5 fruit fly cellular contexts compared by ENCODE assay signal in the genomic region with DNA sequence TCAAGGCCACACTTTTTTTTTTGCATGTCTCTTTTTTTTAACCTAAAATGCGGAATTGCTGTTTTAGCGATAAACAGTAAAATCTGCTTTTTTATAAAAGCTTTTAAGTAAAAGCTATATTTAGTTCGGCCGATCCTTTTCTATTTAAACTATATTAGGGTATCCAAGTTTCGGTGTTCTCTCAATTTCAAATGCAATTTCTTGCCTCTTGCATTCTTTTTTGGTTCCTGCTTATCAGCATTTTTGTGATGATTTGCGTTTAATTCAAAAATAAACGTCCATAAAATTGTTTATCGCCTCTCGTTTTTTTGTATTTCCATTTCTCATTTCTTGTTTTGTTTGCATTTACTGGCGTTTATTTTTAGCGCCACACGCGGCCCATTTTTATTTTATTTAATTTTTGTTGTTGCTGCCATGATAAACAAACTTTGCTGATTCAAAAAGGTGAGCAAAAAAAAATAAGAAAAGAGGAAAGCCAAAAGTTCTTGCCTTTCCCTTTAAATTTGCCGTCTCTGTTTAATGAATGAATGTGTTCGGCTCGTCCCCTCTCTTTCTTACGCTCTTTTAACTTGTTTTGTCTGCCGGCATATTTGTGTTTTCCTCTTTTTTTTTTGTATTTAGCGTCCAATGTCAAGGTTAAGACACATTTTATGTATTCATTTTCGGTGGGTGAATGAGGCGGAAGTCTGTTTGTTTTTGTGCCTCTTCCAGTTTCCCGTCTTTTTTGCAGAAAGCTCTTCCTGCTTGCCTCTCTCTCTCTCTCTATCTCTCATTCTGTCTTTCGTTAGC.
A peak's percentile ranks its signal among the peaks of the same experiment; 100 is the strongest.
TF ChIP-seq lines count a peak whose summit lies in the region.

No protein-coding gene starts in this region.

- no peak for TF ChIP-seq CTCF in whole organism, embryonic (GFP tag; optimal IDR thresholded peaks at IDR 0.05; lab: Kevin White, UChicago)

TF ChIP-seq in whole organism, adult, 20 proteins besides CTCF, POLR2A, EP300 and RAD21:
- no peak for TF ChIP-seq CG33017 (tag; optimal IDR thresholded peaks at IDR 0.05; lab: Kevin White, UChicago)
- TF ChIP-seq bab1 (GFP tag; optimal IDR thresholded peaks at IDR 0.05; lab: Kevin White, UChicago), result peak; percentile 31
- no peak for TF ChIP-seq pad (GFP tag; optimal IDR thresholded peaks at IDR 0.05; lab: Kevin White, UChicago)
- TF ChIP-seq CG1620 (GFP tag; optimal IDR thresholded peaks at IDR 0.05; lab: Kevin White, UChicago), result no peak
- no peak for TF ChIP-seq CG7045 (GFP tag; optimal IDR thresholded peaks at IDR 0.05; lab: Kevin White, UChicago)
- TF ChIP-seq CG11617 (GFP tag; optimal IDR thresholded peaks at IDR 0.05; lab: Kevin White, UChicago), result no peak
- no peak for TF ChIP-seq CG14711 (tag; optimal IDR thresholded peaks at IDR 0.05; lab: Kevin White, UChicago)
- peak; percentile 58 for TF ChIP-seq kay (GFP tag; lab: Kevin White, UChicago; ENCODE audit: borderline replicate concordance)
- TF ChIP-seq tj (GFP tag; optimal IDR thresholded peaks at IDR 0.05; lab: Kevin White, UChicago), result peak; percentile 96
- no peak for TF ChIP-seq CG12768 (GFP tag; optimal IDR thresholded peaks at IDR 0.05; lab: Kevin White, UChicago)
TF ChIP-seq in whole organism, adult: peak in this region for 3.

TF ChIP-seq in whole organism, embryonic, 481 proteins besides CTCF, POLR2A, EP300 and RAD21 (continues in another document):
- TF ChIP-seq sqz (GFP tag; optimal IDR thresholded peaks at IDR 0.05; lab: Kevin White, UChicago), result peak; percentile 43
- no peak for TF ChIP-seq C15 (GFP tag; IDR thresholded peaks at IDR 0.05; lab: Robert Waterston, UW)
- TF ChIP-seq ATbp (GFP tag; optimal IDR thresholded peaks at IDR 0.05; lab: Kevin White, UChicago), result no peak
- peak; percentile 55 for TF ChIP-seq lbe (GFP tag; optimal IDR thresholded peaks at IDR 0.05; lab: Kevin White, UChicago)
- peak; percentile 12 to 65 for TF ChIP-seq Trl (optimal IDR thresholded peaks at IDR 0.05; lab: Kevin White, UChicago)
- no peak for TF ChIP-seq Trl (GFP tag; optimal IDR thresholded peaks at IDR 0.05; lab: Kevin White, UChicago)
- TF ChIP-seq Eip74EF (GFP tag; optimal IDR thresholded peaks at IDR 0.05; lab: Kevin White, UChicago), result peak in 1 of 2 experiments; percentile 1
- peak; percentile 43 for TF ChIP-seq ftz-f1 (GFP tag; optimal IDR thresholded peaks at IDR 0.05; lab: Kevin White, UChicago)
- no peak for TF ChIP-seq CG1647 (GFP tag; optimal IDR thresholded peaks at IDR 0.05; lab: Kevin White, UChicago)
- TF ChIP-seq Med (GFP tag; lab: Kevin White, UChicago), result peak; percentile 28
- TF ChIP-seq CG13894 (tag; optimal IDR thresholded peaks at IDR 0.05; lab: Kevin White, UChicago), result no peak
- TF ChIP-seq CG7271 (tag; optimal IDR thresholded peaks at IDR 0.05; lab: Kevin White, UChicago), result no peak
- no peak for TF ChIP-seq CG10321 (GFP tag; IDR thresholded peaks at IDR 0.05; lab: Robert Waterston, UW)
- 0 out of 4 replicates have a peak, but pooled peaks have one; percentile 17 for TF ChIP-seq chinmo (GFP tag; IDR thresholded peaks at IDR 0.05; lab: Robert Waterston, UW; ENCODE audit: partially characterized antibody)
- peak; percentile 80 for TF ChIP-seq D19A (tag; optimal IDR thresholded peaks at IDR 0.05; lab: Kevin White, UChicago)
- TF ChIP-seq nom (GFP tag; optimal IDR thresholded peaks at IDR 0.05; lab: Kevin White, UChicago), result peak; percentile 15
- TF ChIP-seq sd (tag; optimal IDR thresholded peaks at IDR 0.05; lab: Kevin White, UChicago), result peak; percentile 52
- TF ChIP-seq abd-A (tag; optimal IDR thresholded peaks at IDR 0.05; lab: Kevin White, UChicago), result peak; percentile 64

TF ChIP-seq in whole organism, prepupa, 60 proteins besides CTCF, POLR2A, EP300 and RAD21 (continues in another document):
- TF ChIP-seq CG10631 (GFP tag; optimal IDR thresholded peaks at IDR 0.05; lab: Kevin White, UChicago) (peak; percentile 36), Smox (GFP tag; optimal IDR thresholded peaks at IDR 0.05; lab: Kevin White, UChicago) (peak; percentile 76), ss (GFP tag; optimal IDR thresholded peaks at IDR 0.05; lab: Kevin White, UChicago) (no peak), CG6854 (GFP tag; optimal IDR thresholded peaks at IDR 0.05; lab: Kevin White, UChicago) (peak; percentile 37), CG6808 (GFP tag; optimal IDR thresholded peaks at IDR 0.05; lab: Kevin White, UChicago) (peak; percentile 38), cyc (GFP tag; optimal IDR thresholded peaks at IDR 0.05; lab: Kevin White, UChicago) (peak; percentile 63), topi (GFP tag; optimal IDR thresholded peaks at IDR 0.05; lab: Kevin White, UChicago) (peak; percentile 73), CG4318 (GFP tag; optimal IDR thresholded peaks at IDR 0.05; lab: Kevin White, UChicago) (no peak), Hr4 (GFP tag; optimal IDR thresholded peaks at IDR 0.05; lab: Kevin White, UChicago) (no peak), Met (GFP tag; optimal IDR thresholded peaks at IDR 0.05; lab: Kevin White, UChicago) (peak; percentile 74), fd59A (GFP tag; optimal IDR thresholded peaks at IDR 0.05; lab: Kevin White, UChicago) (no peak), CG15336 (GFP tag; IDR thresholded peaks at IDR 0.05; lab: Robert Waterston, UW) (no peak), CG16779 (tag; optimal IDR thresholded peaks at IDR 0.05; lab: Kevin White, UChicago) (no peak), esn (GFP tag; optimal IDR thresholded peaks at IDR 0.05; lab: Kevin White, UChicago) (peak; percentile 81), lz (GFP tag; optimal IDR thresholded peaks at IDR 0.05; lab: Kevin White, UChicago) (peak; percentile 75), CG8632 (GFP tag; optimal IDR thresholded peaks at IDR 0.05; lab: Kevin White, UChicago) (peak; percentile 12), Eip78C (GFP tag; lab: Kevin White, UChicago) (peak; percentile 88), Eip75B (GFP tag; optimal IDR thresholded peaks at IDR 0.05; lab: Kevin White, UChicago) (peak; percentile 39), OdsH (GFP tag; optimal IDR thresholded peaks at IDR 0.05; lab: Kevin White, UChicago) (peak; percentile 19)

TF ChIP-seq in whole organism, pupa, 21 proteins besides CTCF, POLR2A, EP300 and RAD21:
- peak; percentile 55 for TF ChIP-seq Snoo (tag; optimal IDR thresholded peaks at IDR 0.05; lab: Kevin White, UChicago)
- no peak for TF ChIP-seq CG15710 (tag; optimal IDR thresholded peaks at IDR 0.05; lab: Kevin White, UChicago)
- TF ChIP-seq fd96Ca (GFP tag; IDR thresholded peaks at IDR 0.05; lab: Robert Waterston, UW), result no peak
- TF ChIP-seq CG17806 (tag; optimal IDR thresholded peaks at IDR 0.05; lab: Kevin White, UChicago), result peak; percentile 8
- TF ChIP-seq CG8159 (tag; optimal IDR thresholded peaks at IDR 0.05; lab: Kevin White, UChicago), result peak; percentile 38

TF ChIP-seq in whole organism, wandering third instar larva, 38 proteins besides CTCF, POLR2A, EP300 and RAD21 (continues in another document):
- TF ChIP-seq Hr78 (GFP tag; optimal IDR thresholded peaks at IDR 0.05; lab: Kevin White, UChicago) (no peak), fru (GFP tag; optimal IDR thresholded peaks at IDR 0.05; lab: Kevin White, UChicago) (peak; percentile 82), jim (GFP tag; optimal IDR thresholded peaks at IDR 0.05; lab: Kevin White, UChicago) (no peak), br (GFP tag; optimal IDR thresholded peaks at IDR 0.05; lab: Kevin White, UChicago) (peak; percentile 71), sv (GFP tag; optimal IDR thresholded peaks at IDR 0.05; lab: Kevin White, UChicago) (no peak), Rel (GFP tag; optimal IDR thresholded peaks at IDR 0.05; lab: Kevin White, UChicago) (peak; percentile 19), Rel (tag; optimal IDR thresholded peaks at IDR 0.05; lab: Kevin White, UChicago) (peak; percentile 61), woc (GFP tag; optimal IDR thresholded peaks at IDR 0.05; lab: Kevin White, UChicago) (peak; percentile 81), CrebA (GFP tag; optimal IDR thresholded peaks at IDR 0.05; lab: Kevin White, UChicago; ENCODE audit: borderline replicate concordance) (peak; percentile 73), brk (GFP tag; optimal IDR thresholded peaks at IDR 0.05; lab: Kevin White, UChicago) (peak; percentile 79), usp (GFP tag; optimal IDR thresholded peaks at IDR 0.05; lab: Kevin White, UChicago) (no peak), Abd-B (GFP tag; optimal IDR thresholded peaks at IDR 0.05; lab: Kevin White, UChicago) (no peak), Hnf4 (GFP tag; optimal IDR thresholded peaks at IDR 0.05; lab: Kevin White, UChicago) (peak; percentile 68), dsf (GFP tag; optimal IDR thresholded peaks at IDR 0.05; lab: Kevin White, UChicago; ENCODE audit: borderline replicate concordance) (peak; percentile 27), dl (GFP tag; optimal IDR thresholded peaks at IDR 0.05; lab: Kevin White, UChicago; ENCODE audit: insufficient read depth in 1 of 2, partially characterized antibody in 2 of 2) (no peak), CG9705 (GFP tag; optimal IDR thresholded peaks at IDR 0.05; lab: Kevin White, UChicago) (no peak), lola (GFP tag; optimal IDR thresholded peaks at IDR 0.05; lab: Kevin White, UChicago) (no peak), Sp1 (GFP tag; optimal IDR thresholded peaks at IDR 0.05; lab: Kevin White, UChicago) (peak; percentile 77), rgr (GFP tag; optimal IDR thresholded peaks at IDR 0.05; lab: Kevin White, UChicago) (peak; percentile 84), Dfd (GFP tag; optimal IDR thresholded peaks at IDR 0.05; lab: Kevin White, UChicago) (no peak), tai (GFP tag; optimal IDR thresholded peaks at IDR 0.05; lab: Kevin White, UChicago) (peak; percentile 64), Myc (optimal IDR thresholded peaks at IDR 0.05; lab: Kevin White, UChicago) (no peak), pan (optimal IDR thresholded peaks at IDR 0.05; lab: Kevin White, UChicago) (no peak), h (GFP tag; optimal IDR thresholded peaks at IDR 0.05; lab: Kevin White, UChicago) (peak; percentile 79), Jra (GFP tag; optimal IDR thresholded peaks at IDR 0.05; lab: Kevin White, UChicago) (no peak), GATAd (GFP tag; optimal IDR thresholded peaks at IDR 0.05; lab: Kevin White, UChicago) (no peak), ey (GFP tag; optimal IDR thresholded peaks at IDR 0.05; lab: Kevin White, UChicago) (peak; percentile 87), Mio (GFP tag; optimal IDR thresholded peaks at IDR 0.05; lab: Kevin White, UChicago) (no peak), dmrt93B (GFP tag; optimal IDR thresholded peaks at IDR 0.05; lab: Kevin White, UChicago) (peak; percentile 35), HLH106 (tag; optimal IDR thresholded peaks at IDR 0.05; lab: Kevin White, UChicago) (peak; percentile 75), psq (GFP tag; optimal IDR thresholded peaks at IDR 0.05; lab: Kevin White, UChicago) (peak; percentile 87), N (GFP tag; optimal IDR thresholded peaks at IDR 0.05; lab: Kevin White, UChicago) (no peak), sage (GFP tag; optimal IDR thresholded peaks at IDR 0.05; lab: Kevin White, UChicago) (peak; percentile 73), Vsx2 (GFP tag; optimal IDR thresholded peaks at IDR 0.05; lab: Kevin White, UChicago; ENCODE audit: partially characterized antibody) (no peak), Dif (GFP tag; optimal IDR thresholded peaks at IDR 0.05; lab: Kevin White, UChicago; ENCODE audit: partially characterized antibody) (no peak)
